Fruit fly (Drosophila melanogaster) whole organism, wandering third instar larva: ENCODE measurements around the gene Cdk2.

Source experiments
- Abd-B ChIP-seq: fragments of >200 bp; optimal IDR thresholded peaks from 2 replicates; lab custom pipeline; 2017; ENCODE audit warnings: missing biosample characterization, missing genetic modification characterization
- CG32264 ChIP-seq: fragments of 200-800 bp; sonication (Bioruptor generic); optimal IDR thresholded peaks from 2 replicates; lab custom pipeline; 2016; ENCODE audit warnings: missing biosample characterization, missing genetic modification characterization
- CG9705 ChIP-seq: fragments of 200-800 bp; sonication (Bioruptor generic); optimal IDR thresholded peaks from 2 replicates; lab custom pipeline; 2018; ENCODE audit warnings: missing biosample characterization, mild to moderate bottlenecking, missing genetic modification characterization
- Dfd ChIP-seq: fragments of >200 bp; optimal IDR thresholded peaks from 2 replicates; lab custom pipeline; 2017; ENCODE audit warnings: missing biosample characterization, missing genetic modification characterization
- Dif ChIP-seq: fragments of 200-275, 200-300 bp; sonication (Bioruptor generic); optimal IDR thresholded peaks from 2 replicates; lab custom pipeline; 2018; ENCODE audit warnings: missing biosample characterization, missing genetic modification characterization; ENCODE audit not compliant: partially characterized antibody
- GATAd ChIP-seq: sonication (Bioruptor generic); optimal IDR thresholded peaks from 2 replicates; lab custom pipeline; 2016; ENCODE audit warnings: missing biosample characterization, missing genetic modification characterization
- HLH106 ChIP-seq: fragments of 200-800 bp; optimal IDR thresholded peaks from 3 replicates; lab custom pipeline; 2019; ENCODE audit warnings: missing biosample characterization, mild to moderate bottlenecking, missing genetic modification characterization, moderate library complexity
- Hnf4 ChIP-seq: fragments of 200-800 bp; sonication (Bioruptor generic); optimal IDR thresholded peaks from 2 replicates; lab custom pipeline; 2016; ENCODE audit warnings: missing biosample characterization, mild to moderate bottlenecking, missing genetic modification characterization
- Hr78 ChIP-seq: fragments of >200 bp; optimal IDR thresholded peaks from 2 replicates; lab custom pipeline; 2017; ENCODE audit warnings: missing biosample characterization, missing genetic modification characterization
- Hr83 ChIP-seq: fragments of 200-300 bp; sonication (Bioruptor generic); optimal IDR thresholded peaks from 2 replicates; lab custom pipeline; 2016; ENCODE audit warnings: missing biosample characterization, mild to moderate bottlenecking, missing genetic modification characterization, moderate library complexity; ENCODE audit not compliant: poor library complexity, severe bottlenecking
- Jra ChIP-seq: sonication (Bioruptor generic); optimal IDR thresholded peaks from 2 replicates; lab custom pipeline; 2016; ENCODE audit warnings: missing biosample characterization, missing genetic modification characterization
- Myc ChIP-seq: fragments of >200 bp; optimal IDR thresholded peaks from 2 replicates; lab custom pipeline; 2017
- OdsH ChIP-seq: fragments of 200-800 bp; sonication (Bioruptor generic); optimal IDR thresholded peaks from 2 replicates; lab custom pipeline; 2016; ENCODE audit warnings: missing biosample characterization, mild to moderate bottlenecking, missing genetic modification characterization
- Sp1 ChIP-seq: fragments of 200-800 bp; sonication (Bioruptor generic); optimal IDR thresholded peaks from 3 replicates; lab custom pipeline; 2019; ENCODE audit warnings: missing biosample characterization, mild to moderate bottlenecking, missing genetic modification characterization, moderate library complexity
- Vsx2 ChIP-seq: fragments of 200-300, 225-300 bp; sonication (Bioruptor generic); optimal IDR thresholded peaks from 2 replicates; lab custom pipeline; 2018; ENCODE audit warnings: missing biosample characterization, missing genetic modification characterization; ENCODE audit not compliant: partially characterized antibody
- br ChIP-seq: fragments of 200-800 bp; sonication (Bioruptor generic); optimal IDR thresholded peaks from 2 replicates; lab custom pipeline; 2016; ENCODE audit warnings: missing biosample characterization, missing genetic modification characterization
- brk ChIP-seq: fragments of 200-800 bp; sonication (Bioruptor generic); optimal IDR thresholded peaks from 2 replicates; lab custom pipeline; 2016; ENCODE audit warnings: missing biosample characterization, mild to moderate bottlenecking, missing genetic modification characterization
- dl ChIP-seq, 2 experiments: fragments of 175-275, 200-275 bp in 1 of 2; fragments of 200-275 bp in 1 of 2; sonication (Bioruptor generic); optimal IDR thresholded peaks; lab custom pipeline; 2018; ENCODE audit warnings: mild to moderate bottlenecking in 2 of 2, missing biosample characterization in 2 of 2, missing genetic modification characterization in 2 of 2, moderate library complexity in 2 of 2; ENCODE audit not compliant: partially characterized antibody in 2 of 2, insufficient read depth in 1 of 2
- dmrt93B ChIP-seq: fragments of 200-800 bp; sonication (Bioruptor generic); optimal IDR thresholded peaks from 2 replicates; lab custom pipeline; 2018; ENCODE audit warnings: missing biosample characterization, mild to moderate bottlenecking, missing genetic modification characterization
- dsf ChIP-seq: sonication (Bioruptor generic); optimal IDR thresholded peaks from 2 replicates; lab custom pipeline; 2016; ENCODE audit warnings: missing biosample characterization, missing genetic modification characterization, borderline replicate concordance
- ey ChIP-seq: fragments of 200-800 bp; sonication (Bioruptor generic); optimal IDR thresholded peaks from 2 replicates; lab custom pipeline; 2016; ENCODE audit warnings: missing biosample characterization, missing genetic modification characterization
- foxo ChIP-seq, 2 experiments: fragments of 200-800 bp; sonication (Bioruptor generic); optimal IDR thresholded peaks; 2 replicates in 1 of 2; 3 replicates in 1 of 2; lab custom pipeline; 2016 to 2017; ENCODE audit warnings: missing biosample characterization in 2 of 2, missing genetic modification characterization in 2 of 2
- fru ChIP-seq: fragments of 200-800 bp; sonication (Bioruptor generic); optimal IDR thresholded peaks from 3 replicates; lab custom pipeline; 2016; ENCODE audit warnings: missing biosample characterization, mild to moderate bottlenecking, missing genetic modification characterization
- h ChIP-seq: fragments of 200-800 bp; sonication (Bioruptor generic); optimal IDR thresholded peaks from 3 replicates; lab custom pipeline; 2016; ENCODE audit warnings: missing biosample characterization, mild to moderate bottlenecking, missing genetic modification characterization
- jim ChIP-seq: fragments of 175-275, 200-325 bp; sonication (Bioruptor generic); optimal IDR thresholded peaks from 2 replicates; lab custom pipeline; 2016; ENCODE audit warnings: missing biosample characterization, mild to moderate bottlenecking, missing genetic modification characterization
- lola ChIP-seq: fragments of >200 bp; optimal IDR thresholded peaks from 2 replicates; lab custom pipeline; 2017; ENCODE audit warnings: missing biosample characterization, missing genetic modification characterization
- rgr ChIP-seq: fragments of 200-800 bp; sonication (Bioruptor generic); optimal IDR thresholded peaks from 3 replicates; lab custom pipeline; 2016; ENCODE audit warnings: missing biosample characterization, mild to moderate bottlenecking, missing genetic modification characterization
- sv ChIP-seq: fragments of 200-800 bp; sonication (Bioruptor generic); optimal IDR thresholded peaks from 3 replicates; lab custom pipeline; 2016; ENCODE audit warnings: missing biosample characterization, missing genetic modification characterization
- tai ChIP-seq: sonication (Bioruptor generic); optimal IDR thresholded peaks from 2 replicates; lab custom pipeline; 2016; ENCODE audit warnings: missing biosample characterization, missing genetic modification characterization
- usp ChIP-seq: fragments of >200 bp; optimal IDR thresholded peaks from 2 replicates; lab custom pipeline; 2017; ENCODE audit warnings: missing biosample characterization, missing genetic modification characterization
- woc ChIP-seq: sonication (Bioruptor generic); optimal IDR thresholded peaks from 2 replicates; lab custom pipeline; 2016; ENCODE audit warnings: missing biosample characterization, mild to moderate bottlenecking, missing genetic modification characterization

Cdk2 gene

DNA sequence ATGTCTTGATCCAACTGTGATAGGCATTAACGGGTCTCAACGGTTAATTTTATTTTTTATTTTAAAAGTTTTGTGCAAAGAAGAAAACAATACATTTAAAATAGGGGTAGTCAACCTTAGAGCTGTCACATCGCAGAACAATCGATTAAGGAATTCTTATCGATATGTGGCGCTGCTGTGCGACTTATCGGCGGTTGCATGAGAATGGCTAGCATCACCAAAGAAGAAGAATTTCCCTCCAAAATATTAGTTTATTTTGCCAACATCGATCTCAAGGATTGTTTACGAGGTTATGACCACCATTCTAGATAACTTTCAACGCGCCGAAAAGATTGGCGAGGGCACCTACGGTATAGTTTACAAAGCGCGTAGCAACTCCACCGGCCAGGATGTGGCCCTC, at the start of gene Cdk2:
Cdk2 (plus strand) TSS at position 219 of the 400 bp plus-strand sequence.
- peak; percentile 10 for TF ChIP-seq tai (GFP tag; lab: Kevin White, UChicago)
- no peak for TF ChIP-seq br
- peak; percentile 53 for TF ChIP-seq Hr83 (GFP tag; lab: Kevin White, UChicago)
- TF ChIP-seq Hr78 (GFP tag; lab: Kevin White, UChicago): no peak
- no peak for TF ChIP-seq sv (GFP tag; lab: Kevin White, UChicago)
- peak in 1 of 2 experiments; percentile 21 for TF ChIP-seq foxo (GFP tag; optimal IDR thresholded peaks at IDR 0.05; lab: Kevin White, UChicago)
- peak; percentile 1 for TF ChIP-seq HLH106 (tag; lab: Kevin White, UChicago)

DNA sequence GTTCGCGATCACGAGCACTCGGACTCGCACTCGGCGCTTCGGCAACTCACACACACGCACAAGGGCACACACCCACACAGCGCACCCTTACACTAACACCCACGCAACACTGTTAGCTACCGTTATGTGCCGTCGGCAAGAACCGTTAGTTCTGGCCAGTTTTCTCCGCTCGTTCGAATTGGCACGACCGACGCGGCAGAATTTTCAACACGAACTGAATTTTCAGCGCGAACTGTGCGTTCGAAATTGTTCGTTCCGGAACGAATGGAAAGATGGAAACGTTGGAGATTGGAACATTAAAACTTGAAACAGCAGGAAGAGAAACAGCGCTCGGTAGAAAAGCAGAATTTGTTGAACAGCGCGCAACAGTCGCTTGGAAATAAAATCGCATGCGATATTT, 21.1 kb upstream of the Cdk2 start, which contains the start of gene Oamb:
Oamb (minus strand) TSS at position 218 of the 400 bp plus-strand sequence.
- TF ChIP-seq Vsx2 (GFP tag; lab: Kevin White, UChicago) (no peak), dmrt93B (GFP tag; lab: Kevin White, UChicago) (no peak), h (GFP tag; lab: Kevin White, UChicago) (no peak), ey (no peak), sv (GFP tag; lab: Kevin White, UChicago) (no peak), Sp1 (GFP tag; lab: Kevin White, UChicago) (no peak), Abd-B (no peak), Jra (GFP tag; lab: Kevin White, UChicago) (no peak), brk (GFP tag; lab: Kevin White, UChicago) (no peak)
- TF ChIP-seq, all 38 proteins: peak for 0

dm6 chr3R:20719286-20719685, 16.1 kb upstream of the Cdk2 start:
- TF ChIP-seq rgr (GFP tag; lab: Kevin White, UChicago): no peak

dm6 chr3R:20723491-20723890, 11.9 kb upstream of the Cdk2 start:
- no peak for TF ChIP-seq sv (GFP tag; lab: Kevin White, UChicago)
- TF ChIP-seq woc (GFP tag; lab: Kevin White, UChicago): no peak
- TF ChIP-seq Hr83 (GFP tag; lab: Kevin White, UChicago): no peak
- TF ChIP-seq dl (GFP tag; optimal IDR thresholded peaks at IDR 0.05; lab: Kevin White, UChicago; ENCODE audit: insufficient read depth in 1 of 2, partially characterized antibody in 2 of 2): no peak
- TF ChIP-seq dmrt93B (GFP tag; lab: Kevin White, UChicago): no peak
- TF ChIP-seq Vsx2 (GFP tag; lab: Kevin White, UChicago): no peak
- no peak for TF ChIP-seq CG9705
- TF ChIP-seq Sp1 (GFP tag; lab: Kevin White, UChicago): no peak
- TF ChIP-seq CG32264: no peak
- no peak for TF ChIP-seq lola (GFP tag; lab: Kevin White, UChicago)
- no peak for TF ChIP-seq OdsH (GFP tag; lab: Kevin White, UChicago)
- no peak for TF ChIP-seq br
- TF ChIP-seq tai (GFP tag; lab: Kevin White, UChicago): no peak
- TF ChIP-seq rgr (GFP tag; lab: Kevin White, UChicago): no peak
- no peak for TF ChIP-seq Hr78 (GFP tag; lab: Kevin White, UChicago)
- no peak for TF ChIP-seq h (GFP tag; lab: Kevin White, UChicago)
- TF ChIP-seq Myc (lab: Kevin White, UChicago): no peak

dm6 chr3R:20731331-20731730, 4.1 kb upstream of the Cdk2 start, which contains the start of gene CG31205:
TSS of gene CG31205 (plus strand) at chr3R:20731631.
- TF ChIP-seq fru (GFP tag; lab: Kevin White, UChicago): no peak
- TF ChIP-seq dl (GFP tag; optimal IDR thresholded peaks at IDR 0.05; lab: Kevin White, UChicago; ENCODE audit: insufficient read depth in 1 of 2, partially characterized antibody in 2 of 2): no peak
- TF ChIP-seq dsf: no peak
- no peak for TF ChIP-seq sv (GFP tag; lab: Kevin White, UChicago)
- TF ChIP-seq usp: no peak

DNA sequence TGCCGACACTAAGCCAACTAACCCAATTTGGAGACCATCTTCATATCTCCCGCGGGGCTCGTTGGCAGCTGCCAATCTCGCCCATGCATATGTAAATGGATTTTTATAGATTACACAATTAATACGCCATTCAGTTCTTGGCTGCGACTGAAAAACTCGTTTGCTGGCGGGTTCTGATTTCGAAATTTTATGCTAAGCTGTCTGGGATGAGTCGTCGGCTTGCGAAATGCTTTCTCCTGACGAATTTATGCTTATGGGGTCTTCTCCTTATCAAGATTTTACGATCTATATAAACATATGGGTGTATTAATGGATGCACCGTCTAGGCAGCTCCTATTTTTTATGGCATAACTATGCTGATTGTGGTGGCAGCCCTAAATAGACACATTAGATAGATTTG, 3.6 kb downstream of the Cdk2 start, which contains the start of gene CG17267:
CG17267 (minus strand) TSS at position 101 of the 400 bp plus-strand sequence.
- TF ChIP-seq foxo (GFP tag; optimal IDR thresholded peaks at IDR 0.05; lab: Kevin White, UChicago): no peak
- TF ChIP-seq Dfd: no peak
- no peak for TF ChIP-seq Hnf4
- no peak for TF ChIP-seq Abd-B
- TF ChIP-seq GATAd (GFP tag; lab: Kevin White, UChicago): no peak
- TF ChIP-seq Dif (GFP tag; lab: Kevin White, UChicago): no peak
- no peak for TF ChIP-seq jim (GFP tag; lab: Kevin White, UChicago)
